Worm (Caenorhabditis elegans): ENCODE results near the gene pepm-1.

The pepm-1 gene

ce11 chrV:14350949-14351348 lies 22.0 kb downstream of the pepm-1 start (continued):
- TF ChIP-seq sdc-2 (tag; optimal IDR thresholded peaks at IDR 0.05) (peak; percentile 3), pax-1 (tag; optimal IDR thresholded peaks at IDR 0.05) (no peak), lim-6 (tag; optimal IDR thresholded peaks at IDR 0.05) (no peak), npax-4 (tag; optimal IDR thresholded peaks at IDR 0.05) (no peak), ceh-18 (tag; optimal IDR thresholded peaks at IDR 0.05) (peak; percentile 79), T23F11.4 (GFP tag; optimal IDR thresholded peaks at IDR 0.05) (no peak), rnt-1 (tag; optimal IDR thresholded peaks at IDR 0.05) (peak; percentile 60), F13H6.1 (tag; optimal IDR thresholded peaks at IDR 0.05) (peak; percentile 3)

ce11 chrV:14351629-14352028 lies 22.7 kb downstream of the pepm-1 start, which contains the start of gene vha-13:
vha-13 (plus strand) TSS chrV:14351709.
- TF ChIP-seq gmeb-2 (tag; optimal IDR thresholded peaks at IDR 0.05) (no peak), odd-2 (tag; optimal IDR thresholded peaks at IDR 0.05) (no peak), elt-4 (tag; optimal IDR thresholded peaks at IDR 0.05) (no peak), ets-4 (tag; optimal IDR thresholded peaks at IDR 0.05) (no peak), pqm-1 (tag; optimal IDR thresholded peaks at IDR 0.05) (no peak), ceh-30 (tag; optimal IDR thresholded peaks at IDR 0.05) (no peak)

DNA sequence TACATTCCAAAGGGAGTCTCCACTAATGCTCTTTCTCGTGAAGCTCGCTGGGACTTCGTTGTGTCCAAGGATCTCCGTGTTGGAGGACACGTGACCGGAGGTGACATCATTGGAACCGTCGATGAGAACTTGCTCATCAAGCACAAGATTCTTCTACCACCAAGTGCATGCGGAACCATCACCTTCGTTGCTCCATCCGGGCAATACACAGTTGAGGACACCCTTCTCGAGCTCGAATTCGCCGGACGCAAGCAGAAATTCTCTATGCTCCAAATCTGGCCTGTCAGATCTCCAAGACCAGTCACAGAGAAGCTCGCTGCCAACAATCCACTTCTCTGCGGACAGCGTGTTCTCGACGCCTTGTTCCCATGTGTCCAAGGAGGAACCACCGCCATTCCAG lies 23.1 kb downstream of the pepm-1 start:
- TF ChIP-seq pha-2 (tag; optimal IDR thresholded peaks at IDR 0.05) (no peak), hlh-15 (tag; optimal IDR thresholded peaks at IDR 0.05) (no peak), pax-1 (tag; optimal IDR thresholded peaks at IDR 0.05) (no peak), nfya-1 (tag; optimal IDR thresholded peaks at IDR 0.05) (no peak)

DNA sequence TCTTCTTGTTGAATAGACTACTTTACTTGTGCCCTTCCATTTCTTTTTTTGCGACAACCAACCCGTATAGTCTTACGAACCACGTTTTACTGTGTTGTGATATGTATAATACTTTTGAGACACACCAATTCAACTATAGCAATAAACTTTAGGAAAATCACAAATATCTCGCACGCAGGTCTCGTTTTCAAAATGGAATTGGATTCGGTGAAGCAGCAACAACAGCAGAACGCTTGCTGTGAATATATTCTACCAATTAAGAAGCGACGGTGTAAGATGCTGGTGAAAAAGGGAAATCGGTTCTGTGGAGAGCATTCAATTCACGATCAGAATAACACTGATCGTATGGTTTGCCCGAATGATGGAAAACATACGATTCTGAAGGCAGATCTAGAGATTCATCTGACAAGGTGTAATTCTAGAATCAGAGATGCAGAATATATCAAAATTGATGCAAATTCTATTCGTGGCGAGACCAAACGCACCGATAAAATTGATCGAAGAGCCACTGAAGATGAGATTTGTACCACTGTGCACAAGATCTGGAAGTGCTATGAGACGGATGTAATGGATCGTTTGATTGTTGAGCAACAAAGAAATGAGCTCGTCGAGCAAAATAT lies 25.5 kb downstream of the pepm-1 start, which contains the start of gene Y49A3A.3:
TSS of gene Y49A3A.3 (plus strand) at position 153 of the 620 bp plus-strand sequence.
- peak; percentile 52 for TF ChIP-seq ama-1 (optimal IDR thresholded peaks at IDR 0.05)
- TF ChIP-seq nhr-11 (tag; optimal IDR thresholded peaks at IDR 0.05): no peak
- TF ChIP-seq mec-3 (tag; optimal IDR thresholded peaks at IDR 0.05; ENCODE audit: borderline replicate concordance): no peak

ce11 chrV:14355738-14356368 lies 26.9 kb downstream of the pepm-1 start, which contains the start of gene cyn-1:
cyn-1 (plus strand) TSS chrV:14356076.
- TF ChIP-seq ceh-14 (tag; optimal IDR thresholded peaks at IDR 0.05) (no peak), pqm-1 (tag; optimal IDR thresholded peaks at IDR 0.05) (no peak), ceh-34 (tag; optimal IDR thresholded peaks at IDR 0.05) (peak; percentile 35), tbx-2 (tag; optimal IDR thresholded peaks at IDR 0.05) (peak; percentile 25), ceh-22 (tag; optimal IDR thresholded peaks at IDR 0.05) (no peak), dve-1 (tag; optimal IDR thresholded peaks at IDR 0.05) (peak; percentile 10), unc-42 (tag; optimal IDR thresholded peaks at IDR 0.05) (peak; percentile 51), ceh-31 (tag; optimal IDR thresholded peaks at IDR 0.05) (peak; percentile 52), pax-1 (tag; optimal IDR thresholded peaks at IDR 0.05) (no peak), tbx-7 (tag; optimal IDR thresholded peaks at IDR 0.05) (no peak), ceh-18 (tag; optimal IDR thresholded peaks at IDR 0.05) (peak; percentile 33), gmeb-2 (tag; optimal IDR thresholded peaks at IDR 0.05) (no peak), nfya-1 (tag; optimal IDR thresholded peaks at IDR 0.05) (peak; percentile 81), ceh-48 (tag; optimal IDR thresholded peaks at IDR 0.05) (peak; percentile 28)

DNA sequence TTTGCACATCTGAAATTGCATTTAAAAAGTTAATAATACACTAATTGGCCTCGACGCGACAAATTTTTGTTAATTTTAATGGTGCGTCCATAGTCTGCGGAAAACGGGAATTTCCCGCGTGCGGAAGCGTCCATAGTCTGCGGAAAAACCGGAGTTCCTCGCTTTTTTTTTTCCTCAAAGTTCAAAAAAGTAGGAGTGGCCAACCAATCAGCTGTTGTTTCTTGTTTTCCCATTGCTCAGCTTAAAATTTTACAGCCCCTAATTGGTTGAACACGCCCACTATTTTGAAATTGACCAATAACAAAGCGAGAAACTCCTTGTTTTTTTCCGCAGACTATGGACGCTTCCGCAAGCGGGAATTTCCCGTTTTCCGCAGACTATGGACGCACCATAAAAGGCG lies 28.4 kb downstream of the pepm-1 start:
- TF ChIP-seq nfya-1 (tag; optimal IDR thresholded peaks at IDR 0.05): peak; percentile 65

ce11 chrV:14358577-14358976 lies 29.7 kb downstream of the pepm-1 start, which contains the start of gene Y49A3A.4:
Y49A3A.4 (minus strand) TSS chrV:14358890.
- TF ChIP-seq hlh-15 (tag; optimal IDR thresholded peaks at IDR 0.05): no peak

All from whole organism, late embryonic.